6 worm cellular contexts compared by ENCODE assay signal in genomic region chrV:10729456-10729904, ce11.
A peak's percentile ranks its signal among the peaks of the same experiment; 100 is the strongest.
TF ChIP-seq lines count a peak whose summit lies in the region.

No protein-coding gene starts in this region.

TF ChIP-seq in whole organism, L1 larva, 84 proteins besides CTCF, POLR2A, EP300 and RAD21 (continues in another document):
- TF ChIP-seq nhr-85 (tag; lab: Kevin White, UChicago) (peak; percentile 85), nhr-71 (tag; optimal IDR thresholded peaks at IDR 0.05; lab: Kevin White, UChicago) (peak; percentile 65), nhr-84 (tag; optimal IDR thresholded peaks at IDR 0.05; lab: Kevin White, UChicago) (no peak), snu-23 (GFP tag; optimal IDR thresholded peaks at IDR 0.05; lab: Kevin White, UChicago) (peak; percentile 47), ceh-63 (GFP tag; optimal IDR thresholded peaks at IDR 0.05; lab: Kevin White, UChicago) (no peak), lin-14 (GFP tag; optimal IDR thresholded peaks at IDR 0.05; lab: Kevin White, UChicago) (peak; percentile 69), isw-1 (GFP tag; IDR thresholded peaks at IDR 0.05; lab: Robert Waterston, UW) (no peak), nhr-19 (GFP tag; conservative IDR thresholded peaks at IDR 0.05; lab: Robert Waterston, UW) (peak; percentile 34), ceh-8 (GFP tag; optimal IDR thresholded peaks at IDR 0.05; lab: Kevin White, UChicago) (no peak), ama-1 (optimal IDR thresholded peaks at IDR 0.05; lab: Kevin White, UChicago) (no peak), nhr-47 (tag; optimal IDR thresholded peaks at IDR 0.05; lab: Kevin White, UChicago) (peak; percentile 47), nhr-90 (tag; optimal IDR thresholded peaks at IDR 0.05; lab: Kevin White, UChicago; ENCODE audit: poor library complexity) (peak; percentile 50), jun-1 (tag; optimal IDR thresholded peaks at IDR 0.05; lab: Kevin White, UChicago) (peak; percentile 43), C16A3.4 (tag; optimal IDR thresholded peaks at IDR 0.05; lab: Kevin White, UChicago) (peak; percentile 12), lsy-2 (tag; optimal IDR thresholded peaks at IDR 0.05; lab: Kevin White, UChicago) (peak in 1 of 2 experiments; percentile 36)

TF ChIP-seq in whole organism, L2 larva, 48 proteins besides CTCF, POLR2A, EP300 and RAD21 (continues in another document):
- TF ChIP-seq dmd-4 (tag; optimal IDR thresholded peaks at IDR 0.05; lab: Kevin White, UChicago) (no peak), elt-3 (tag; optimal IDR thresholded peaks at IDR 0.05; lab: Kevin White, UChicago) (no peak), ceh-16 (tag; optimal IDR thresholded peaks at IDR 0.05; lab: Kevin White, UChicago) (no peak), alr-1 (tag; optimal IDR thresholded peaks at IDR 0.05; lab: Kevin White, UChicago) (no peak), fos-1 (tag; optimal IDR thresholded peaks at IDR 0.05; lab: Kevin White, UChicago) (peak; percentile 23), nhr-25 (tag; optimal IDR thresholded peaks at IDR 0.05; lab: Kevin White, UChicago) (peak; percentile 75), nhr-10 (tag; optimal IDR thresholded peaks at IDR 0.05; lab: Kevin White, UChicago) (no peak), lsy-2 (tag; optimal IDR thresholded peaks at IDR 0.05; lab: Kevin White, UChicago) (peak in 1 of 2 experiments; percentile 17), unc-39 (tag; optimal IDR thresholded peaks at IDR 0.05; lab: Kevin White, UChicago) (no peak), unc-62 (GFP tag; optimal IDR thresholded peaks at IDR 0.05; lab: Kevin White, UChicago) (no peak), lin-11 (tag; optimal IDR thresholded peaks at IDR 0.05; lab: Kevin White, UChicago) (no peak), mdl-1 (tag; optimal IDR thresholded peaks at IDR 0.05; lab: Kevin White, UChicago) (peak in 1 of 2 experiments; percentile 56), snpc-4 (tag; optimal IDR thresholded peaks at IDR 0.05; lab: Kevin White, UChicago) (no peak), sma-9 (GFP tag; optimal IDR thresholded peaks at IDR 0.05; lab: Kevin White, UChicago) (peak; percentile 93), sma-9 (tag; optimal IDR thresholded peaks at IDR 0.05; lab: Kevin White, UChicago) (no peak), sma-3 (GFP tag; optimal IDR thresholded peaks at IDR 0.05; lab: Kevin White, UChicago) (peak; percentile 72)

TF ChIP-seq in whole organism, L3 larva, 47 proteins besides CTCF, POLR2A, EP300 and RAD21:
- TF ChIP-seq pha-4 (tag; optimal IDR thresholded peaks at IDR 0.05; lab: Kevin White, UChicago) (peak; percentile 26), ZK546.5 (tag; optimal IDR thresholded peaks at IDR 0.05; lab: Kevin White, UChicago) (no peak), pqm-1 (tag; optimal IDR thresholded peaks at IDR 0.05; lab: Kevin White, UChicago) (peak; percentile 87), nhr-28 (tag; optimal IDR thresholded peaks at IDR 0.05; lab: Kevin White, UChicago) (no peak), elt-2 (tag; optimal IDR thresholded peaks at IDR 0.05; lab: Kevin White, UChicago) (peak; percentile 94), nhr-25 (tag; optimal IDR thresholded peaks at IDR 0.05; lab: Kevin White, UChicago) (peak; percentile 17), snpc-4 (tag; optimal IDR thresholded peaks at IDR 0.05; lab: Kevin White, UChicago) (peak; percentile 38), ceh-28 (tag; optimal IDR thresholded peaks at IDR 0.05; lab: Kevin White, UChicago) (peak; percentile 59), nhr-23 (tag; optimal IDR thresholded peaks at IDR 0.05; lab: Kevin White, UChicago) (peak; percentile 76), mdl-1 (tag; optimal IDR thresholded peaks at IDR 0.05; lab: Kevin White, UChicago) (peak; percentile 5), nhr-43 (tag; optimal IDR thresholded peaks at IDR 0.05; lab: Kevin White, UChicago; ENCODE audit: poor library complexity, severe bottlenecking) (no peak), nfya-1 (tag; optimal IDR thresholded peaks at IDR 0.05; lab: Kevin White, UChicago; ENCODE audit: insufficient read depth) (peak; percentile 2), jun-1 (tag; optimal IDR thresholded peaks at IDR 0.05; lab: Kevin White, UChicago) (peak; percentile 58), egl-27 (tag; optimal IDR thresholded peaks at IDR 0.05; lab: Kevin White, UChicago) (peak; percentile 90)

TF ChIP-seq in whole organism, L4 larva, 104 proteins besides CTCF, POLR2A, EP300 and RAD21 (continues in another document):
- TF ChIP-seq ceh-20 (GFP tag; IDR thresholded peaks at IDR 0.05; lab: Robert Waterston, UW) (peak; percentile 30; the same call in 1 of the 2 replicates), saeg-2 (GFP tag; IDR thresholded peaks at IDR 0.05; lab: Robert Waterston, UW) (0 out of 2 replicates have a peak, but pooled peaks have one; percentile 31), mxl-3 (GFP tag; optimal IDR thresholded peaks at IDR 0.05; lab: Kevin White, UChicago) (peak; percentile 75), T20F7.1 (GFP tag; optimal IDR thresholded peaks at IDR 0.05; lab: Kevin White, UChicago) (peak; percentile 2), ceh-62 (tag; optimal IDR thresholded peaks at IDR 0.05; lab: Kevin White, UChicago) (no peak), D1046.2 (GFP tag; IDR thresholded peaks at IDR 0.05; lab: Robert Waterston, UW) (no peak), hmg-1.1 (GFP tag; IDR thresholded peaks at IDR 0.05; lab: Robert Waterston, UW) (0 out of 2 replicates have a peak, but pooled peaks have one; percentile 21), tag-97 (GFP tag; IDR thresholded peaks at IDR 0.05; lab: Robert Waterston, UW) (no peak), lin-1 (GFP tag; IDR thresholded peaks at IDR 0.05; lab: Robert Waterston, UW) (0 out of 2 replicates have a peak, but pooled peaks have one; percentile 40), lin-13 (GFP tag; optimal IDR thresholded peaks at IDR 0.05; lab: Kevin White, UChicago) (peak; percentile 27), spr-3 (GFP tag; optimal IDR thresholded peaks at IDR 0.05; lab: Kevin White, UChicago) (no peak), php-3 (GFP tag; IDR thresholded peaks at IDR 0.05; lab: Robert Waterston, UW) (0 out of 2 replicates have a peak, but pooled peaks have one; percentile 6), ceh-28 (tag; optimal IDR thresholded peaks at IDR 0.05; lab: Kevin White, UChicago) (no peak), hlh-11 (tag; optimal IDR thresholded peaks at IDR 0.05; lab: Kevin White, UChicago) (peak; percentile 85), daf-12 (tag; optimal IDR thresholded peaks at IDR 0.05; lab: Kevin White, UChicago) (no peak)

TF ChIP-seq in whole organism, late embryonic, 69 proteins besides CTCF, POLR2A, EP300 and RAD21:
- TF ChIP-seq C08G9.2 (tag; optimal IDR thresholded peaks at IDR 0.05; lab: Kevin White, UChicago), result no peak
- TF ChIP-seq elt-2 (tag; optimal IDR thresholded peaks at IDR 0.05; lab: Kevin White, UChicago), result peak; percentile 45
- no peak for TF ChIP-seq npax-4 (tag; optimal IDR thresholded peaks at IDR 0.05; lab: Kevin White, UChicago)
- no peak for TF ChIP-seq che-1 (tag; optimal IDR thresholded peaks at IDR 0.05; lab: Kevin White, UChicago)
- no peak for TF ChIP-seq T23F11.4 (GFP tag; optimal IDR thresholded peaks at IDR 0.05; lab: Kevin White, UChicago)
- no peak for TF ChIP-seq madf-2 (tag; optimal IDR thresholded peaks at IDR 0.05; lab: Kevin White, UChicago)
- peak; percentile 7 for TF ChIP-seq hlh-30 (tag; optimal IDR thresholded peaks at IDR 0.05; lab: Kevin White, UChicago; ENCODE audit: insufficient read depth)
- TF ChIP-seq C38D4.7 (GFP tag; optimal IDR thresholded peaks at IDR 0.05; lab: Kevin White, UChicago), result no peak
- TF ChIP-seq ceh-6 (GFP tag; optimal IDR thresholded peaks at IDR 0.05; lab: Kevin White, UChicago), result no peak
- TF ChIP-seq dve-1 (tag; optimal IDR thresholded peaks at IDR 0.05; lab: Kevin White, UChicago), result peak; percentile 66
- TF ChIP-seq ama-1 (optimal IDR thresholded peaks at IDR 0.05; lab: Kevin White, UChicago), result no peak
- TF ChIP-seq sox-2 (GFP tag; IDR thresholded peaks at IDR 0.05; lab: Robert Waterston, UW), result no peak
- TF ChIP-seq eyg-1 (tag; optimal IDR thresholded peaks at IDR 0.05; lab: Kevin White, UChicago), result no peak
- no peak for TF ChIP-seq sdc-2 (tag; optimal IDR thresholded peaks at IDR 0.05; lab: Kevin White, UChicago)
- TF ChIP-seq pros-1 (tag; optimal IDR thresholded peaks at IDR 0.05; lab: Kevin White, UChicago), result no peak
- TF ChIP-seq fkh-6 (tag; optimal IDR thresholded peaks at IDR 0.05; lab: Kevin White, UChicago), result no peak
- peak; percentile 21 for TF ChIP-seq pqm-1 (tag; optimal IDR thresholded peaks at IDR 0.05; lab: Kevin White, UChicago)
- TF ChIP-seq ref-2 (tag; optimal IDR thresholded peaks at IDR 0.05; lab: Kevin White, UChicago), result no peak

TF ChIP-seq in whole organism, young adult, 124 proteins besides CTCF, POLR2A, EP300 and RAD21:
- TF ChIP-seq lin-40 (tag; optimal IDR thresholded peaks at IDR 0.05; lab: Kevin White, UChicago) (peak; percentile 18), ztf-22 (GFP tag; optimal IDR thresholded peaks at IDR 0.05; lab: Kevin White, UChicago) (peak; percentile 29), snpc-1.3 (tag; optimal IDR thresholded peaks at IDR 0.05; lab: Kevin White, UChicago; ENCODE audit: insufficient read depth) (no peak), D2030.7 (GFP tag; IDR thresholded peaks at IDR 0.05; lab: Robert Waterston, UW) (no peak), F37B4.10 (GFP tag; IDR thresholded peaks at IDR 0.05; lab: Robert Waterston, UW) (no peak), dox-1 (GFP tag; IDR thresholded peaks at IDR 0.05; lab: Robert Waterston, UW) (peak; percentile 15; the same call in 1 of the 2 replicates), ztf-26 (tag; optimal IDR thresholded peaks at IDR 0.05; lab: Kevin White, UChicago) (peak; percentile 17), B0336.3 (GFP tag; IDR thresholded peaks at IDR 0.05; lab: Robert Waterston, UW) (no peak), chd-7 (tag; optimal IDR thresholded peaks at IDR 0.05; lab: Kevin White, UChicago) (no peak), lin-26 (GFP tag; IDR thresholded peaks at IDR 0.05; lab: Robert Waterston, UW) (no peak), mel-28 (tag; optimal IDR thresholded peaks at IDR 0.05; lab: Kevin White, UChicago; ENCODE audit: borderline replicate concordance) (no peak), ets-4 (GFP tag; optimal IDR thresholded peaks at IDR 0.05; lab: Kevin White, UChicago) (peak; percentile 35), tbp1 (GFP tag; optimal IDR thresholded peaks at IDR 0.05; lab: Kevin White, UChicago) (peak; percentile 5), nhr-80 (tag; optimal IDR thresholded peaks at IDR 0.05; lab: Kevin White, UChicago) (peak; percentile 84), repo-1 (tag; optimal IDR thresholded peaks at IDR 0.05; lab: Kevin White, UChicago) (no peak), egl-18 (GFP tag; IDR thresholded peaks at IDR 0.05; lab: Robert Waterston, UW) (no peak), atf-7 (tag; optimal IDR thresholded peaks at IDR 0.05; lab: Kevin White, UChicago) (peak; percentile 51), ztf-25 (GFP tag; IDR thresholded peaks at IDR 0.05; lab: Robert Waterston, UW) (no peak), cebp-1 (GFP tag; IDR thresholded peaks at IDR 0.05; lab: Robert Waterston, UW) (no peak), cebp-1 (tag; optimal IDR thresholded peaks at IDR 0.05; lab: Kevin White, UChicago) (peak; percentile 38), F57C9.4 (tag; optimal IDR thresholded peaks at IDR 0.05; lab: Kevin White, UChicago) (no peak)
